Fruit fly (Drosophila melanogaster) whole organism, embryonic: ENCODE measurements around the gene CG18135.

ENCODE experiments used
- CG32772 ChIP-seq: fragments of 200-800 bp; sonication (Bioruptor generic); IDR thresholded peaks from 2 replicates; pipeline ENCODE4 v1.3.6; 2022; ENCODE audit warnings: missing biosample characterization, missing genetic modification characterization
- CG6654 ChIP-seq: fragments of 200-800 bp; sonication (Bioruptor generic); optimal IDR thresholded peaks from 2 replicates; lab custom pipeline; 2017; ENCODE audit warnings: missing biosample characterization, mild to moderate bottlenecking, missing genetic modification characterization
- ab ChIP-seq: fragments of 200-800 bp; sonication (Bioruptor generic); optimal IDR thresholded peaks from 2 replicates; lab custom pipeline; 2016; ENCODE audit warnings: missing biosample characterization, missing genetic modification characterization
- fd64A ChIP-seq: fragments of 200-800 bp; sonication (Bioruptor generic); optimal IDR thresholded peaks from 3 replicates; lab custom pipeline; 2018; ENCODE audit warnings: missing biosample characterization, mild to moderate bottlenecking, missing genetic modification characterization
- pan ChIP-seq, 4 experiments: fragments of >200 bp in 3 of 4; fragments of 200-800 bp in 1 of 4; sonication (Bioruptor generic) in 1 of 4; optimal IDR thresholded peaks in 3 of 4; IDR thresholded peaks in 1 of 4; 2 replicates each; pipeline versions ENCODE4 v1.3.6 to Lab custom; 2017 to 2022; ENCODE audit warnings: missing biosample characterization in 2 of 4, missing genetic modification characterization in 2 of 4, mixed read lengths in 1 of 4
- slou ChIP-seq: fragments of 200-800 bp; sonication (Bioruptor generic); optimal IDR thresholded peaks from 3 replicates; lab custom pipeline; 2016; ENCODE audit warnings: missing biosample characterization, missing genetic modification characterization

DNA sequence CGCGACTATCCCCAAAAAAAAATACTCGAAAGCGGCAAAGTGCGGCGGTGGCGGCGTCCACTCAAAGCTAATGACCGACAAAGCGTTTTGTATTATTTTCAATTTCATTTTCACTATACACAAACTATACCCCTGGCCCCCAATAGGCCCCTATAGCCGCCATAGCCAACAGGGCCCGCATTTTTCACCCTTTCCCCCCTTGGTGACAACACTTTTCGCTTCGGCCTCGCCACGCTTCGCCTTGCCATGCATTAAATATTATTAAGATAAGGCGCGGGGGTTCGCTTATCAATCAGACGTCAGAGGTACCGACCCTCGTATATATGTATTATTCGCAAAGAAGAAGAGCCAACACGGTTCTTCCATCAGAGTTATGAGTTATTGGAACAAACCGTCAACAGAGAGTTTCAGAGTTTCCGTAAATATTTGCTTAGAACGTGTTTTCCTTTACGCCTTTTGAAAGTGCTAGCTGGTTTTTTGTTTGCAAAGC, 42.1 kb upstream of the CG18135 start:
- TF ChIP-seq pan (optimal IDR thresholded peaks at IDR 0.05; lab: Kevin White, UChicago): no peak
- TF ChIP-seq pan (GFP tag; optimal IDR thresholded peaks at IDR 0.05 in 1 of 2, IDR thresholded peaks at IDR 0.05 in 1 of 2): peak in 1 of 2 experiments; percentile 84
- TF ChIP-seq CG32772 (GFP tag; lab: Robert Waterston, UW): no peak
- no peak for TF ChIP-seq CG6654 (GFP tag; lab: Kevin White, UChicago)
- TF ChIP-seq slou: no peak
- no peak for TF ChIP-seq ab (GFP tag; lab: Kevin White, UChicago)
- TF ChIP-seq fd64A (GFP tag; lab: Kevin White, UChicago): no peak
